Fruit fly (Drosophila melanogaster): Measurements from ENCODE around the gene Klp98A.

The Klp98A gene

dm6 chr3R:27607218-27607929 is 48.4 kb upstream of the Klp98A start, which contains the start of the genes dsd and Tusp (continued):
- TF ChIP-seq CG6254 (GFP tag; optimal IDR thresholded peaks at IDR 0.05) (peak; percentile 16), E2f2 (GFP tag; IDR thresholded peaks at IDR 0.05) (peak; percentile 5; the same call in 1 of the 2 replicates), TFAM (GFP tag; optimal IDR thresholded peaks at IDR 0.05) (no peak), CG6654 (GFP tag; optimal IDR thresholded peaks at IDR 0.05) (peak; percentile 10), HLHmδ (GFP tag; optimal IDR thresholded peaks at IDR 0.05) (peak; percentile 25), CG16815 (GFP tag; optimal IDR thresholded peaks at IDR 0.05) (peak; percentile 61), caup (GFP tag; optimal IDR thresholded peaks at IDR 0.05; ENCODE audit: severe bottlenecking) (peak; percentile 82), CG12769 (tag; optimal IDR thresholded peaks at IDR 0.05) (peak; percentile 57), fd64A (GFP tag; optimal IDR thresholded peaks at IDR 0.05) (no peak), Hand (GFP tag; optimal IDR thresholded peaks at IDR 0.05) (peak; percentile 18), ERR (GFP tag; optimal IDR thresholded peaks at IDR 0.05) (peak; percentile 65), CG13123 (GFP tag; optimal IDR thresholded peaks at IDR 0.05) (peak; percentile 69), Optix (GFP tag; IDR thresholded peaks at IDR 0.05) (peak; percentile 46; the same call in 2 of the 3 replicates), CG10462 (GFP tag; optimal IDR thresholded peaks at IDR 0.05) (peak; percentile 77), chn (GFP tag; optimal IDR thresholded peaks at IDR 0.05) (peak; percentile 85), Lim3 (GFP tag; IDR thresholded peaks at IDR 0.05) (no peak), Rx (GFP tag; IDR thresholded peaks at IDR 0.05) (peak; percentile 68), HHEX (GFP tag; optimal IDR thresholded peaks at IDR 0.05) (peak; percentile 31), peb (GFP tag; IDR thresholded peaks at IDR 0.05) (no peak), CG10654 (GFP tag; optimal IDR thresholded peaks at IDR 0.05) (peak; percentile 66), vnd (GFP tag; IDR thresholded peaks at IDR 0.05; ENCODE audit: partially characterized antibody) (peak; percentile 68; the same call in 2 of the 3 replicates), CG2678 (tag; optimal IDR thresholded peaks at IDR 0.05) (peak; percentile 69), lola (GFP tag; optimal IDR thresholded peaks at IDR 0.05) (peak in 1 of 3 experiments; percentile 63), lmd (GFP tag; IDR thresholded peaks at IDR 0.05) (peak; percentile 72), Max (GFP tag; optimal IDR thresholded peaks at IDR 0.05) (peak; percentile 66), trem (tag; optimal IDR thresholded peaks at IDR 0.05) (peak; percentile 37), CG15011 (GFP tag; optimal IDR thresholded peaks at IDR 0.05) (no peak), jigr1 (GFP tag; IDR thresholded peaks at IDR 0.05) (no peak), Mrtf (GFP tag; IDR thresholded peaks at IDR 0.05) (peak; percentile 75), dm (GFP tag; optimal IDR thresholded peaks at IDR 0.05) (peak; percentile 52)

dm6 chr3R:27605534-27606250 is 46.7 kb upstream of the Klp98A start:
- TF ChIP-seq gem (tag; optimal IDR thresholded peaks at IDR 0.05), result peak; percentile 33
- TF ChIP-seq grau (tag; optimal IDR thresholded peaks at IDR 0.05), result peak; percentile 83
- no peak for TF ChIP-seq CG10209 (GFP tag; optimal IDR thresholded peaks at IDR 0.05)
- peak; percentile 5 for TF ChIP-seq gcm (GFP tag; optimal IDR thresholded peaks at IDR 0.05)
- TF ChIP-seq Hr39 (optimal IDR thresholded peaks at IDR 0.05), result no peak
- TF ChIP-seq exex (tag; optimal IDR thresholded peaks at IDR 0.05), result peak; percentile 78
- peak; percentile 44 for TF ChIP-seq BtbVII (GFP tag; optimal IDR thresholded peaks at IDR 0.05)
- no peak for TF ChIP-seq tna (GFP tag; IDR thresholded peaks at IDR 0.05; ENCODE audit: partially characterized antibody)
- peak; percentile 20 for TF ChIP-seq lab (GFP tag; optimal IDR thresholded peaks at IDR 0.05)
- no peak for TF ChIP-seq CHES-1-like (GFP tag; optimal IDR thresholded peaks at IDR 0.05)
- no peak for TF ChIP-seq schlank (tag; optimal IDR thresholded peaks at IDR 0.05)
- TF ChIP-seq CG34376 (GFP tag; optimal IDR thresholded peaks at IDR 0.05), result peak; percentile 59
- no peak for TF ChIP-seq CG3407 (GFP tag; optimal IDR thresholded peaks at IDR 0.05)
- 0 out of 2 replicates have a peak, but pooled peaks have one; percentile 40 for TF ChIP-seq sna (GFP tag; IDR thresholded peaks at IDR 0.05; ENCODE audit: partially characterized antibody)
- no peak for TF ChIP-seq CG10274 (GFP tag; optimal IDR thresholded peaks at IDR 0.05)
- no peak for TF ChIP-seq CoRest (tag; optimal IDR thresholded peaks at IDR 0.05)
- TF ChIP-seq Jarid2 (GFP tag; optimal IDR thresholded peaks at IDR 0.05), result no peak
- TF ChIP-seq CG1602 (GFP tag; optimal IDR thresholded peaks at IDR 0.05), result no peak
